Worm (Caenorhabditis elegans): ENCODE results near the gene nhr-158.
A peak's percentile ranks its signal among the peaks of the same experiment; 100 is the strongest.

Gene nhr-158

ce11 chrV:3832661-3833060 is 41.3 kb downstream of the nhr-158 start (continued):
- TF ChIP-seq tlp-1 (tag; optimal IDR thresholded peaks at IDR 0.05) = no peak
- TF ChIP-seq alr-1 (tag; optimal IDR thresholded peaks at IDR 0.05; ENCODE audit: borderline replicate concordance) = no peak
- TF ChIP-seq nhr-12 (tag; optimal IDR thresholded peaks at IDR 0.05) = no peak
- TF ChIP-seq nhr-71 (tag; optimal IDR thresholded peaks at IDR 0.05) = no peak

ce11 chrV:3832103-3832502 is 41.8 kb downstream of the nhr-158 start:
- TF ChIP-seq alr-1 (tag; optimal IDR thresholded peaks at IDR 0.05; ENCODE audit: borderline replicate concordance) (no peak), jun-1 (tag; optimal IDR thresholded peaks at IDR 0.05) (no peak), F16B12.6 (tag; optimal IDR thresholded peaks at IDR 0.05) (no peak), ztf-11 (tag; optimal IDR thresholded peaks at IDR 0.05) (no peak), snpc-4 (tag; optimal IDR thresholded peaks at IDR 0.05) (no peak), ceh-82 (tag; optimal IDR thresholded peaks at IDR 0.05) (no peak), sptf-1 (tag; optimal IDR thresholded peaks at IDR 0.05) (no peak), tbx-2 (tag; optimal IDR thresholded peaks at IDR 0.05) (no peak), nhr-28 (tag; optimal IDR thresholded peaks at IDR 0.05) (no peak), dpl-1 (GFP tag; optimal IDR thresholded peaks at IDR 0.05) (no peak), pax-3 (tag; optimal IDR thresholded peaks at IDR 0.05) (no peak), mef-2 (tag; optimal IDR thresholded peaks at IDR 0.05) (no peak), nhr-47 (tag; optimal IDR thresholded peaks at IDR 0.05) (no peak), nhr-71 (tag; optimal IDR thresholded peaks at IDR 0.05) (no peak), nhr-19 (GFP tag; conservative IDR thresholded peaks at IDR 0.05) (no peak), egl-27 (tag; optimal IDR thresholded peaks at IDR 0.05) (no peak), pqm-1 (tag; optimal IDR thresholded peaks at IDR 0.05) (no peak), isw-1 (GFP tag; IDR thresholded peaks at IDR 0.05) (no peak), fkh-4 (tag; optimal IDR thresholded peaks at IDR 0.05; ENCODE audit: borderline replicate concordance) (no peak), ceh-90 (tag; optimal IDR thresholded peaks at IDR 0.05) (no peak)

ce11 chrV:3831616-3832015 is 42.3 kb downstream of the nhr-158 start, which contains the start of gene H10D18.5:
TSS of gene H10D18.5 (minus strand) at chrV:3831716.
- TF ChIP-seq nhr-85 (tag) = peak; percentile 17
- no peak for TF ChIP-seq unc-62 (GFP tag; optimal IDR thresholded peaks at IDR 0.05)

- TF ChIP-seq efl-1 (optimal IDR thresholded peaks at IDR 0.05) = no peak
- TF ChIP-seq efl-1 (GFP tag; optimal IDR thresholded peaks at IDR 0.05 in 1 of 2) = no peak
- TF ChIP-seq C34B4.2 (tag; optimal IDR thresholded peaks at IDR 0.05) = no peak
Measured at ce11 chrV:3825190-3825589, 48.8 kb downstream of the nhr-158 start.
